Worm (Caenorhabditis elegans): ENCODE results near the gene K10G4.10.

- TF ChIP-seq ceh-19 (GFP tag; optimal IDR thresholded peaks at IDR 0.05) (no peak), ets-4 (tag; optimal IDR thresholded peaks at IDR 0.05) (no peak), unc-3 (GFP tag; conservative IDR thresholded peaks at IDR 0.05) (no peak), unc-3 (tag; optimal IDR thresholded peaks at IDR 0.05) (no peak), hlh-30 (tag; optimal IDR thresholded peaks at IDR 0.05; ENCODE audit: insufficient read depth) (no peak), sox-4 (tag; optimal IDR thresholded peaks at IDR 0.05) (no peak), nhr-11 (tag; optimal IDR thresholded peaks at IDR 0.05) (no peak), pqm-1 (tag; optimal IDR thresholded peaks at IDR 0.05) (no peak), sdc-2 (tag; optimal IDR thresholded peaks at IDR 0.05) (no peak), ref-2 (tag; optimal IDR thresholded peaks at IDR 0.05) (no peak), T23F11.4 (GFP tag; optimal IDR thresholded peaks at IDR 0.05) (no peak), unc-55 (GFP tag; optimal IDR thresholded peaks at IDR 0.05) (no peak), gmeb-2 (tag; optimal IDR thresholded peaks at IDR 0.05) (no peak), fkh-10 (GFP tag; optimal IDR thresholded peaks at IDR 0.05) (no peak), eyg-1 (tag; optimal IDR thresholded peaks at IDR 0.05) (no peak)
Measured at ce11 chrV:17241278-17241661, 32.1 kb upstream of the K10G4.10 start.

Measured in whole organism, late embryonic.